Worm (Caenorhabditis elegans) whole organism, young adult: ENCODE measurements around the gene zhit-1.

Experiments
- B0019.2 ChIP-seq: fragments of 200-800 bp; sonication (Bioruptor generic); conservative IDR thresholded peaks from 2 replicates; pipeline ENCODE4 v1.3.6; 2022; ENCODE audit warnings: missing genetic modification reagents, missing genetic modification characterization, missing compliant biosample characterization
- F10E7.11 ChIP-seq: sonication (generic microtip); optimal IDR thresholded peaks from 2 replicates; lab custom pipeline; 2017; ENCODE audit warnings: mild to moderate bottlenecking, missing genetic modification characterization, moderate library complexity, missing compliant biosample characterization
- F22D6.2 ChIP-seq: sonication (generic microtip); optimal IDR thresholded peaks from 2 replicates; lab custom pipeline; 2016; ENCODE audit warnings: mild to moderate bottlenecking, missing genetic modification characterization, missing compliant biosample characterization
- F33H1.4 ChIP-seq: fragments of 200-800 bp; sonication (Bioruptor generic); IDR thresholded peaks from 2 replicates; pipeline ENCODE4 v1.3.6; 2022; ENCODE audit warnings: missing genetic modification reagents, missing genetic modification characterization, missing compliant biosample characterization
- F39B2.1 ChIP-seq: fragments of 200-800 bp; sonication (Bioruptor generic); IDR thresholded peaks from 2 replicates; pipeline ENCODE4 v1.3.6; 2022; ENCODE audit warnings: missing genetic modification reagents, missing genetic modification characterization, missing compliant biosample characterization
- Y95B8A.8 ChIP-seq: fragments of 200-800 bp; sonication (Bioruptor generic); IDR thresholded peaks from 2 replicates; pipeline ENCODE4 v1.3.6; 2022; ENCODE audit warnings: missing genetic modification reagents, missing genetic modification characterization, missing compliant biosample characterization
- ZK185.1 ChIP-seq: sonication (generic microtip); optimal IDR thresholded peaks from 2 replicates; lab custom pipeline; 2016; ENCODE audit warnings: mild to moderate bottlenecking, missing genetic modification characterization, missing compliant biosample characterization; ENCODE audit not compliant: poor library complexity, severe bottlenecking
- ama-1 ChIP-seq, 3 experiments: fragments of 150-350 bp in 1 of 3; sonication (generic microtip) in 2 of 3; optimal IDR thresholded peaks; 2 replicates each; lab custom pipeline; 2014 to 2018; ENCODE audit warnings: missing biosample characterization in 2 of 3, missing genetic modification characterization in 2 of 3, missing genetic modification reagents in 2 of 3
- aptf-2 ChIP-seq: fragments of 200-800 bp; sonication (Bioruptor generic); conservative IDR thresholded peaks from 2 replicates; pipeline ENCODE4 v1.3.6; 2022; ENCODE audit warnings: missing genetic modification reagents, missing genetic modification characterization, missing compliant biosample characterization
- aptf-3 ChIP-seq: fragments of 200-800 bp; sonication (Bioruptor generic); IDR thresholded peaks from 2 replicates; pipeline ENCODE4 v1.3.6; 2022; ENCODE audit warnings: missing genetic modification characterization, missing compliant biosample characterization
- attf-5 ChIP-seq: fragments of 200-800 bp; sonication (Bioruptor generic); optimal IDR thresholded peaks from 2 replicates; lab custom pipeline; 2018; ENCODE audit warnings: mild to moderate bottlenecking, missing genetic modification characterization, missing compliant biosample characterization
- attf-6 ChIP-seq: fragments of 200-800 bp; sonication (Bioruptor generic); IDR thresholded peaks from 2 replicates; pipeline ENCODE4 v1.3.6; 2022; ENCODE audit warnings: missing genetic modification reagents, missing genetic modification characterization, missing compliant biosample characterization
- ccch-3 ChIP-seq: fragments of 200-800 bp; sonication (Bioruptor generic); optimal IDR thresholded peaks from 2 replicates; lab custom pipeline; 2018; ENCODE audit warnings: mild to moderate bottlenecking, missing genetic modification characterization, missing compliant biosample characterization
- ceh-100 ChIP-seq: fragments of 200-800 bp; sonication (Bioruptor generic); IDR thresholded peaks from 2 replicates; pipeline ENCODE4 v1.3.6; 2022; ENCODE audit warnings: missing genetic modification reagents, missing genetic modification characterization, missing compliant biosample characterization
- ceh-27 ChIP-seq: fragments of 200-800 bp; sonication (Bioruptor generic); optimal IDR thresholded peaks from 2 replicates; lab custom pipeline; 2018; ENCODE audit warnings: mild to moderate bottlenecking, missing genetic modification characterization, moderate library complexity, missing compliant biosample characterization
- ceh-40 ChIP-seq: fragments of 200-800 bp; sonication (Bioruptor generic); IDR thresholded peaks from 2 replicates; pipeline ENCODE4 v1.3.6; 2022; ENCODE audit warnings: missing genetic modification characterization, missing compliant biosample characterization
- ceh-58 ChIP-seq: fragments of 200-800 bp; sonication (Bioruptor generic); IDR thresholded peaks from 2 replicates; pipeline ENCODE4 v1.3.6; 2022; ENCODE audit warnings: missing genetic modification characterization, missing compliant biosample characterization
- ceh-79 ChIP-seq: sonication (generic microtip); optimal IDR thresholded peaks from 2 replicates; lab custom pipeline; 2017; ENCODE audit warnings: mild to moderate bottlenecking, missing genetic modification characterization, missing compliant biosample characterization
- ceh-91 ChIP-seq: fragments of 200-800 bp; sonication (Bioruptor generic); IDR thresholded peaks from 2 replicates; pipeline ENCODE4 v1.3.6; 2022; ENCODE audit warnings: missing genetic modification reagents, missing genetic modification characterization, missing compliant biosample characterization
- die-1 ChIP-seq: sonication (generic microtip); optimal IDR thresholded peaks from 2 replicates; lab custom pipeline; 2016; ENCODE audit warnings: missing genotype, mild to moderate bottlenecking, missing genetic modification characterization, missing compliant biosample characterization
- egl-44 ChIP-seq: fragments of 200-800 bp; sonication (Bioruptor generic); IDR thresholded peaks from 2 replicates; pipeline ENCODE4 v1.3.6; 2022; ENCODE audit warnings: missing genetic modification reagents, missing genetic modification characterization, missing compliant biosample characterization
- ekl-4 ChIP-seq: fragments of 200-800 bp; sonication (Bioruptor generic); IDR thresholded peaks from 2 replicates; pipeline ENCODE4 v1.3.6; 2022; ENCODE audit warnings: missing genetic modification reagents, missing genetic modification characterization, missing compliant biosample characterization
- ets-4 ChIP-seq: fragments of 200-800 bp; sonication (Bioruptor generic); optimal IDR thresholded peaks from 2 replicates; lab custom pipeline; 2018; ENCODE audit warnings: mild to moderate bottlenecking, missing genetic modification characterization, missing compliant biosample characterization
- fkh-3 ChIP-seq: sonication (generic microtip); optimal IDR thresholded peaks from 2 replicates; lab custom pipeline; 2016; ENCODE audit warnings: mild to moderate bottlenecking, missing genetic modification characterization, missing compliant biosample characterization
- gei-17 ChIP-seq: fragments of 200-800 bp; sonication (Bioruptor generic); optimal IDR thresholded peaks from 2 replicates; lab custom pipeline; 2018; ENCODE audit warnings: mild to moderate bottlenecking, missing genetic modification characterization, missing compliant biosample characterization
- hmg-1.2 ChIP-seq: fragments of 200-800 bp; sonication (Bioruptor generic); IDR thresholded peaks from 2 replicates; pipeline ENCODE4 v1.3.6; 2022; ENCODE audit warnings: missing genetic modification reagents, missing genetic modification characterization, missing compliant biosample characterization
- lag-1 ChIP-seq: fragments of 200-800 bp; sonication (Bioruptor generic); IDR thresholded peaks from 2 replicates; pipeline ENCODE4 v1.3.6; 2022; ENCODE audit warnings: missing genetic modification reagents, missing genetic modification characterization, missing compliant biosample characterization
- let-607 ChIP-seq, 2 experiments: fragments of 200-800 bp in 1 of 2; sonication (Bioruptor generic) in 1 of 2; sonication (generic microtip) in 1 of 2; optimal IDR thresholded peaks; 2 replicates each; lab custom pipeline; 2016 to 2018; ENCODE audit warnings: mild to moderate bottlenecking in 2 of 2, missing compliant biosample characterization in 2 of 2, missing genetic modification characterization in 2 of 2, moderate library complexity in 2 of 2, missing genotype in 1 of 2
- lin-40 ChIP-seq: sonication (generic microtip); optimal IDR thresholded peaks from 2 replicates; lab custom pipeline; 2016; ENCODE audit warnings: missing genetic modification characterization, mild to moderate bottlenecking, missing compliant biosample characterization, missing genotype, missing genetic modification reagents
- lsy-27 ChIP-seq: sonication (generic microtip); optimal IDR thresholded peaks from 2 replicates; lab custom pipeline; 2017; ENCODE audit warnings: missing genetic modification characterization, mild to moderate bottlenecking, missing compliant biosample characterization, antibody characterized with exemption, missing genotype, borderline replicate concordance; ENCODE audit not compliant: insufficient read depth
- madf-10 ChIP-seq: sonication (generic microtip); optimal IDR thresholded peaks from 2 replicates; lab custom pipeline; 2016; ENCODE audit warnings: mild to moderate bottlenecking, missing genetic modification characterization, missing compliant biosample characterization
- madf-6 ChIP-seq: fragments of 200-800 bp; sonication (Bioruptor generic); IDR thresholded peaks from 2 replicates; pipeline ENCODE4 v1.3.6; 2022; ENCODE audit warnings: missing genetic modification reagents, missing genetic modification characterization, missing compliant biosample characterization
- mcd-1 ChIP-seq: fragments of 200-800 bp; sonication (Bioruptor generic); IDR thresholded peaks from 2 replicates; pipeline ENCODE4 v1.3.6; 2022; ENCODE audit warnings: missing genetic modification reagents, missing genetic modification characterization, missing compliant biosample characterization
- mel-28 ChIP-seq: sonication (generic microtip); optimal IDR thresholded peaks from 2 replicates; lab custom pipeline; 2016; ENCODE audit warnings: borderline replicate concordance, mild to moderate bottlenecking, missing genetic modification characterization, missing compliant biosample characterization
- mes-4 ChIP-seq: sonication (generic microtip); optimal IDR thresholded peaks from 2 replicates; lab custom pipeline; 2016; ENCODE audit warnings: missing genotype, missing genetic modification characterization, missing compliant biosample characterization
- mxl-1 ChIP-seq: sonication (generic microtip); optimal IDR thresholded peaks from 2 replicates; lab custom pipeline; 2016; ENCODE audit warnings: missing genetic modification characterization, missing compliant biosample characterization
- nfyb-1 ChIP-seq: fragments of 200-800 bp; sonication (Bioruptor generic); IDR thresholded peaks from 2 replicates; pipeline ENCODE4 v1.3.6; 2022; ENCODE audit warnings: missing genetic modification reagents, missing genetic modification characterization, missing compliant biosample characterization
- nhr-120 ChIP-seq: fragments of 200-800 bp; sonication (Bioruptor generic); IDR thresholded peaks from 2 replicates; pipeline ENCODE4 v1.3.6; 2022; ENCODE audit warnings: missing genetic modification characterization, missing compliant biosample characterization
- nhr-27 ChIP-seq: fragments of 200-800 bp; sonication (Bioruptor generic); optimal IDR thresholded peaks from 2 replicates; lab custom pipeline; 2018; ENCODE audit warnings: mild to moderate bottlenecking, missing genetic modification characterization, moderate library complexity, missing compliant biosample characterization
- nhr-80 ChIP-seq: sonication (generic microtip); optimal IDR thresholded peaks from 2 replicates; lab custom pipeline; 2016; ENCODE audit warnings: missing genetic modification characterization, missing compliant biosample characterization
- pbrm-1 ChIP-seq: fragments of 200-800 bp; sonication (Bioruptor generic); IDR thresholded peaks from 2 replicates; pipeline ENCODE4 v1.3.6; 2022; ENCODE audit warnings: missing genetic modification reagents, missing genetic modification characterization, missing compliant biosample characterization
- pha-4 ChIP-seq: fragments of 150-350 bp; sonication (generic microtip); optimal IDR thresholded peaks from 2 replicates; lab custom pipeline; 2014; ENCODE audit warnings: missing biosample characterization, missing genetic modification reagents, missing genetic modification characterization
- rcor-1 ChIP-seq: fragments of 200-800 bp; sonication (Bioruptor generic); IDR thresholded peaks from 2 replicates; pipeline ENCODE4 v1.3.6; 2022; ENCODE audit warnings: missing genetic modification reagents, missing genetic modification characterization, missing compliant biosample characterization
- sptf-2 ChIP-seq: fragments of 200-800 bp; sonication (Bioruptor generic); optimal IDR thresholded peaks from 2 replicates; lab custom pipeline; 2018; ENCODE audit warnings: mild to moderate bottlenecking, missing genetic modification characterization, missing compliant biosample characterization
- unc-130 ChIP-seq: sonication (generic microtip); optimal IDR thresholded peaks from 2 replicates; lab custom pipeline; 2016; ENCODE audit warnings: missing genetic modification reagents, missing genetic modification characterization, missing compliant biosample characterization
- unc-62 ChIP-seq: fragments of 150-350 bp; optimal IDR thresholded peaks from 2 replicates; lab custom pipeline; 2014; ENCODE audit warnings: missing biosample characterization, missing genetic modification reagents, missing genetic modification characterization
- ztf-18 ChIP-seq: sonication (generic microtip); optimal IDR thresholded peaks from 2 replicates; lab custom pipeline; 2016; ENCODE audit warnings: missing genotype, mild to moderate bottlenecking, missing genetic modification characterization, missing compliant biosample characterization
- ztf-28 ChIP-seq: fragments of 200-800 bp; sonication (Bioruptor generic); IDR thresholded peaks from 2 replicates; pipeline ENCODE4 v1.3.6; 2022; ENCODE audit warnings: missing genetic modification reagents, missing genetic modification characterization, missing compliant biosample characterization

Gene zhit-1

DNA sequence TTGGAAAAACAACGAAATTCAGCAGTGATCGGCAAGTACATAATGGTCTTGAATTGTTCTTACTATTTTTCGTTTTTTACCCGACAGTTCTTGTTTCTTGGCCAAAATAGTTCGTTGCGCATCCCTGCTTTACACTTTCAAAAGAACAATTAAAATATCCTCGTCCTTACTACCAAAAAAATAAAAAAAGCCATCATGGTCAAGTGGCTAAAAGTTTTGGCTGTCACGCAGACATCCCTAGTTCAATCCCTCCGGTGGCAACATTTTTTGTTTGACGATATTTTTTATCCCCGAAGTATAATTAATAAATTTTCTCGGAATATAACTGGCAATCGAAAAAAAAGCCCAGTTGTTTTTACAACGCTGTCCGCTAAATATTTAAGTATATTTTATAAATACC is 4.5 kb downstream of the zhit-1 start (continued):
- peak; percentile 51 for TF ChIP-seq rcor-1
- peak; percentile 75 for TF ChIP-seq mxl-1 (tag; lab: Kevin White, UChicago)
- no peak for TF ChIP-seq gei-17
- TF ChIP-seq egl-44 (GFP tag; lab: Robert Waterston, UW), result no peak
- no peak for TF ChIP-seq ets-4 (GFP tag; lab: Kevin White, UChicago)
- peak; percentile 85 for TF ChIP-seq Y95B8A.8 (GFP tag; lab: Robert Waterston, UW)
- TF ChIP-seq ceh-100, result peak; percentile 50; the same call in 1 of the 2 replicates
- 0 out of 2 replicates have a peak, but pooled peaks have one; percentile 54 for TF ChIP-seq nhr-120 (GFP tag; lab: Robert Waterston, UW)
- TF ChIP-seq ztf-28 (GFP tag; lab: Robert Waterston, UW), result 0 out of 2 replicates have a peak, but pooled peaks have one; percentile 55
- peak; percentile 69 for TF ChIP-seq fkh-3
- no peak for TF ChIP-seq nhr-80
- TF ChIP-seq ztf-18 (tag; lab: Kevin White, UChicago), result peak; percentile 59
- peak; percentile 21; the same call in 1 of the 2 replicates for TF ChIP-seq hmg-1.2 (GFP tag; lab: Robert Waterston, UW)
- TF ChIP-seq sptf-2 (GFP tag; lab: Kevin White, UChicago), result no peak
- TF ChIP-seq ceh-79 (tag; lab: Kevin White, UChicago), result peak; percentile 16
- peak; percentile 41 for TF ChIP-seq mes-4 (tag; lab: Kevin White, UChicago)
- 0 out of 2 replicates have a peak, but pooled peaks have one; percentile 10 for TF ChIP-seq aptf-2 (GFP tag; lab: Robert Waterston, UW)
- no peak for TF ChIP-seq ama-1 (optimal IDR thresholded peaks at IDR 0.05; lab: Kevin White, UChicago)
- peak in 1 of 2 experiments; percentile 86 for TF ChIP-seq ama-1 (GFP tag; optimal IDR thresholded peaks at IDR 0.05; lab: Kevin White, UChicago)
- peak; percentile 68 for TF ChIP-seq pbrm-1 (GFP tag; lab: Robert Waterston, UW)
- TF ChIP-seq madf-10, result no peak
- peak; percentile 80 for TF ChIP-seq F39B2.1 (GFP tag; lab: Robert Waterston, UW)
- peak; percentile 29; the same call in 1 of the 2 replicates for TF ChIP-seq ceh-91 (GFP tag; lab: Robert Waterston, UW)
- no peak for TF ChIP-seq ekl-4
- TF ChIP-seq ccch-3, result no peak
- peak; percentile 77 for TF ChIP-seq madf-6 (GFP tag; lab: Robert Waterston, UW)
- TF ChIP-seq F22D6.2, result no peak
- no peak for TF ChIP-seq mcd-1 (GFP tag; lab: Robert Waterston, UW)
- peak; percentile 9; the same call in 1 of the 2 replicates for TF ChIP-seq F33H1.4 (GFP tag; lab: Robert Waterston, UW)
- TF ChIP-seq attf-5 (GFP tag; lab: Kevin White, UChicago), result peak; percentile 46
- 0 out of 2 replicates have a peak, but pooled peaks have one; percentile 75 for TF ChIP-seq ceh-40 (GFP tag; lab: Robert Waterston, UW)
- TF ChIP-seq B0019.2, result peak; percentile 59; the same call in 1 of the 2 replicates
- TF ChIP-seq die-1, result peak; percentile 70
- no peak for TF ChIP-seq lag-1 (GFP tag; lab: Robert Waterston, UW)
- TF ChIP-seq nhr-27 (tag; lab: Kevin White, UChicago), result no peak
- no peak for TF ChIP-seq lsy-27 (tag; lab: Kevin White, UChicago)
- no peak for TF ChIP-seq mel-28 (tag; lab: Kevin White, UChicago)
- TF ChIP-seq lin-40 (tag; lab: Kevin White, UChicago), result no peak
- peak; percentile 89 for TF ChIP-seq F10E7.11 (tag; lab: Kevin White, UChicago)
- TF ChIP-seq unc-130 (GFP tag; lab: Kevin White, UChicago), result peak; percentile 13
- no peak for TF ChIP-seq aptf-3
- TF ChIP-seq attf-6 (GFP tag; lab: Robert Waterston, UW), result peak; percentile 76; the same call in 1 of the 2 replicates
- no peak for TF ChIP-seq ceh-27
- TF ChIP-seq unc-62 (GFP tag; lab: Kevin White, UChicago), result no peak
- no peak for TF ChIP-seq ZK185.1 (tag; lab: Kevin White, UChicago)
- no peak for TF ChIP-seq ceh-58 (GFP tag; lab: Robert Waterston, UW)
- peak in 1 of 2 experiments; percentile 24 for TF ChIP-seq let-607 (tag; optimal IDR thresholded peaks at IDR 0.05; lab: Kevin White, UChicago)
- TF ChIP-seq pha-4 (tag; lab: Kevin White, UChicago), result no peak
- peak; percentile 48; the same call in 1 of the 2 replicates for TF ChIP-seq nfyb-1 (GFP tag; lab: Robert Waterston, UW)
